Worm (Caenorhabditis elegans) whole organism, mixed stage, embryonic: ENCODE measurements around the gene srx-33.

Source experiments
- blmp-1 ChIP-seq: fragments of 150-350 bp; optimal IDR thresholded peaks from 2 replicates; lab custom pipeline; 2014; ENCODE audit warnings: missing biosample characterization, missing genetic modification characterization
- ceh-83 ChIP-seq: fragments of 200-800 bp; sonication (Bioruptor generic); optimal IDR thresholded peaks from 2 replicates; lab custom pipeline; 2018; ENCODE audit warnings: mild to moderate bottlenecking, missing genetic modification characterization, missing compliant biosample characterization
- ces-1 ChIP-seq: fragments of 150-350 bp; optimal IDR thresholded peaks from 2 replicates; lab custom pipeline; 2014; ENCODE audit warnings: missing biosample characterization, missing genetic modification reagents, missing genetic modification characterization
- mab-5 ChIP-seq: fragments of 150-350 bp; optimal IDR thresholded peaks from 2 replicates; lab custom pipeline; 2014; ENCODE audit warnings: missing biosample characterization, missing genetic modification characterization
- mls-2 ChIP-seq: sonication (generic microtip); optimal IDR thresholded peaks from 2 replicates; lab custom pipeline; 2016; ENCODE audit warnings: mild to moderate bottlenecking, missing genetic modification characterization, moderate library complexity, missing compliant biosample characterization
- nhr-237 ChIP-seq: fragments of 150-350 bp; optimal IDR thresholded peaks from 2 replicates; lab custom pipeline; 2014; ENCODE audit warnings: missing biosample characterization, missing genetic modification characterization
- nhr-76 ChIP-seq: sonication (generic microtip); optimal IDR thresholded peaks from 2 replicates; lab custom pipeline; 2017; ENCODE audit warnings: missing biosample characterization, missing genetic modification characterization
- pha-4 ChIP-seq: fragments of 150-350 bp; optimal IDR thresholded peaks from 2 replicates; lab custom pipeline; 2018; ENCODE audit warnings: missing biosample characterization, missing genetic modification reagents, missing genetic modification characterization
- sem-2 ChIP-seq: fragments of 200-800 bp; sonication (Bioruptor generic); optimal IDR thresholded peaks from 2 replicates; lab custom pipeline; 2018; ENCODE audit warnings: mild to moderate bottlenecking, missing genetic modification characterization, missing compliant biosample characterization
- snpc-4 ChIP-seq: fragments of 150-350 bp; optimal IDR thresholded peaks from 2 replicates; lab custom pipeline; 2014; ENCODE audit warnings: missing biosample characterization, missing genetic modification characterization
- unc-120 ChIP-seq: sonication (generic microtip); optimal IDR thresholded peaks from 2 replicates; lab custom pipeline; 2017; ENCODE audit warnings: missing genetic modification characterization, missing compliant biosample characterization; ENCODE audit not compliant: poor library complexity, severe bottlenecking
- unc-62 ChIP-seq: fragments of 150-350 bp; optimal IDR thresholded peaks from 2 replicates; lab custom pipeline; 2014; ENCODE audit warnings: missing biosample characterization, missing genetic modification reagents, missing genetic modification characterization

ce11 chrV:7069605-7070004 is 49.1 kb downstream of the srx-33 start:
- TF ChIP-seq blmp-1 (tag; lab: Kevin White, UChicago) (no peak), mab-5 (no peak), nhr-237 (tag; lab: Kevin White, UChicago) (no peak), unc-62 (GFP tag; lab: Kevin White, UChicago) (no peak), ces-1 (GFP tag; lab: Kevin White, UChicago) (no peak), nhr-76 (tag; lab: Kevin White, UChicago) (no peak), sem-2 (GFP tag; lab: Kevin White, UChicago) (no peak), snpc-4 (tag; lab: Kevin White, UChicago) (no peak), ceh-83 (GFP tag; lab: Kevin White, UChicago) (no peak), pha-4 (tag; lab: Kevin White, UChicago) (no peak), unc-120 (no peak), mls-2 (tag; lab: Kevin White, UChicago) (no peak)
